Fruit fly (Drosophila melanogaster) ovary, adult (tissue): Measurements from ENCODE around the gene Pino.

Experiments used
- CG17801 ChIP-seq: fragments of 200-800 bp; optimal IDR thresholded peaks from 2 replicates; lab custom pipeline; 2019; ENCODE audit warnings: missing biosample characterization, mild to moderate bottlenecking, missing genetic modification characterization, moderate library complexity; ENCODE audit not compliant: partially characterized antibody

Pino gene

dm6 chr2L:1128932-1129887 is at the start of gene Pino, which contains the start of gene TBC1D23:
Gene Pino, minus strand, starts transcription at chr2L:1128953.
Gene TBC1D23, plus strand, starts transcription at chr2L:1129316.
- TF ChIP-seq CG17801: peak; percentile 67

DNA sequence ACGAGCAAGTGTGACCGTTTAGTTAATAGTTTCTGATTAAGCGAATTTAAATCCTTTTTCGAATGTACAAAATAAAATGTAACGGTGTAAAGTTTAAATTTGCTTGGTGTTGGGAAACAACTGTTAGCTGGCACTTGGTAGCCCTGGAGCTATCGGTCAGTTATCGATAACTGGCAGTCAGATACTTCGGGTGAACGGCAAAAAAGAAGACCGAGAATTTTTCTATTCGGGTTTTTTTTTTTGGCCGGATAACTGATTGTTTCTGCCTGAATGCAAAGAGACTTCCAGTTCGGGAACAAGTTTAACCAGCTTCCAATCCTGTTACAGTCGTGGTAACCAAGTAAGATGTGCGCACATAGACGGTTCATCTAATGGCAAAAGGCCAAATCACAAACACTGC is 48.8 kb upstream of the Pino start, which contains the start of gene CG4896:
TSS of gene CG4896 (plus strand) at position 169 of the 400 bp plus-strand sequence.
- peak; percentile 2 for TF ChIP-seq CG17801

DNA sequence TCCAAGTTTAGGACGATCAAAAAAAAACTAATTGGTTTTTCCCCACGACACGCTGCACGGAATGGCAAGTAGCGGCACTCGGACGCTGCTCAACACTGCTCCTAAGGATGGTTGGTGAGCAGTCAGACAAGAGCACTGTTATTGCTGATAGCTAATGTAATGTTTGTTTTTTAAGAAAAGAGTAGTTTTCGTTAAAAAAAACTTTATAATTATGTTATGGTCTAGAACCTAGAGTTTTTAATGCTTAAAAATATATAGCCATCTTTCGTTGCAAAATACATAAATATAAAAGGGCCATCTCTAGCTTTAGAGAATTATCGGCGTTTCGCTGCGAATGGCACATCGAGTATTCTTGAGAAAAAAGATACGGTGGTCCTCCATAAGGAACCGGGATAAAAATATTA is 44.0 kb upstream of the Pino start, which contains the start of the genes Charon and CG4887:
TSS of gene Charon (minus strand) at position 102 of the 404 bp plus-strand sequence.
TSS of gene CG4887 (plus strand) at position 306 of the 404 bp plus-strand sequence.
- TF ChIP-seq CG17801: peak; percentile 50

- peak; percentile 69 for TF ChIP-seq CG17801
These were observed 41.2 kb upstream of the Pino start, which contains the start of the genes CG31922 and Plap for dm6 chr2L:1169867-1170415. Gene CG31922, plus strand, starts transcription at chr2L:1170181. Gene Plap, minus strand, starts transcription at chr2L:1170365.

DNA sequence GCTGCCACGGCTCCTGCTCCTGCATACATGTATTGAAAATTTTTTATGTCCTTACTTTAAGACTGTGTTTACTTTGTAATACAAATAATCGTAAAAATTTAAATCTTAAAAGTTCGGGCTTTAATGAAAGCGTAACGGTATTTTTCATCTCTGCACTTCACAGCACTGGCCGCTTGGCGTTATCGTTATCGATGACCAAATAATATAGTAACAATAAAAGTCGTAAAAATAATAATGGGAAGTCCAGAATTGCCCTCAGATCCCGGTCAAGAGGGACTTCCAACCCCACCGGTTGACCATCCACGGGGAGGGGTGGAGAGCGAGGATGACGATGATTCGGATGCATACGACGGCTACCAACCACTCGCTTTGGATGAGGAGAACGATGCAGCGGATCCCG is 37.6 kb upstream of the Pino start, which contains the start of gene CG14341:
TSS of gene CG14341 (plus strand) at position 181 of the 400 bp plus-strand sequence.
- no peak for TF ChIP-seq CG17801

DNA sequence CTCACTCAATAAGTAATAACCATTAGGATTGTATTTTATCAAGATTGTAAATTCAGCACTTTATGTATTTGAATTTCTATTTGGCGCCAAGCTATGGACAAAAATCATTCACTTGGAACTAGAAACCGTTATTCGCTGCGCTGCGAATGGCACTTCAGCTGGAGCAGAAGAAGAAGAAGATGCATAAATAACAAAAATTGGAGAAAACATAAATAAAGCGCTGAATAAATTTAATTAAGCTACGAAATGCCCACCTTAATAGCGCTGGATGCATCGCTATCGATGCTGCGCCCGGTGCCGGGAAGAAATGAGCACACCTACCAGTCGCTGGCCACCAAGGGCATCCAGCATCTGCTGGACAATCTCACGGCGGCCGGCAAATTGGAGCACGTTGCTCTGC is 35.5 kb upstream of the Pino start, which contains the start of gene IntS14:
TSS of gene IntS14 (plus strand) at position 150 of the 400 bp plus-strand sequence.
- TF ChIP-seq CG17801: peak; percentile 2

DNA sequence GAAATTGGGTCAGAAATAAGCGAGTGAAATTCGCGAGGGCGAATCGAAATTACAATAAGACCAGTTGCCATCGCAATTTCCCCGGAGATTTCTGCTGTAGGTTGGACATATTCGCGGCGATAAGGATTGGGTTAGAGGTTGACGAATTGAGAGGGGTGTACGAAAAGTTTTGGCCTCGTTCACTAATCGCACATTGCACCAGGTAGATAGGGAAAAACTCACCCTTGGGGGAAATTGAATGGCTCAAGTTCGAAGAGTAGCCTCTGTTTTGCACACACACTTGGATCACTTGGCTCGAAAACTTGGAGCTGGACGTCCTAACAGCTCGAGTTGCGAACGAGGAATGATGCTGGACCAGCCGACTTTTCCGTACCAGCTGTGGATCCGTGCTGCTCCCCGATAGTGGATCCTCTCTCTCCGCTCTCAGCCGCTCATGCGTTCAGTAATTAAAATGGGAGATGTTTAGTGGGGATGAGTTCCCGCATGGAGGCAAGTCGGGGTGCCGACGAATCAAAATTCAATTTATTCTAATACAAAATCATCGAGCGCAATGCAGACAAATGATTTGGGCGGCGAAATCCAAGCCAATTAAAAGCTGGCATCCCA is 34.9 kb upstream of the Pino start, which contains the start of gene CG5080:
TSS of gene CG5080 (minus strand) at position 349 of the 606 bp plus-strand sequence.
- TF ChIP-seq CG17801: no peak

dm6 chr2L:1158519-1159319 is 30.0 kb upstream of the Pino start, which contains the start of gene Tango14:
Gene Tango14, plus strand, starts transcription at chr2L:1158661.
- no peak for TF ChIP-seq CG17801

DNA sequence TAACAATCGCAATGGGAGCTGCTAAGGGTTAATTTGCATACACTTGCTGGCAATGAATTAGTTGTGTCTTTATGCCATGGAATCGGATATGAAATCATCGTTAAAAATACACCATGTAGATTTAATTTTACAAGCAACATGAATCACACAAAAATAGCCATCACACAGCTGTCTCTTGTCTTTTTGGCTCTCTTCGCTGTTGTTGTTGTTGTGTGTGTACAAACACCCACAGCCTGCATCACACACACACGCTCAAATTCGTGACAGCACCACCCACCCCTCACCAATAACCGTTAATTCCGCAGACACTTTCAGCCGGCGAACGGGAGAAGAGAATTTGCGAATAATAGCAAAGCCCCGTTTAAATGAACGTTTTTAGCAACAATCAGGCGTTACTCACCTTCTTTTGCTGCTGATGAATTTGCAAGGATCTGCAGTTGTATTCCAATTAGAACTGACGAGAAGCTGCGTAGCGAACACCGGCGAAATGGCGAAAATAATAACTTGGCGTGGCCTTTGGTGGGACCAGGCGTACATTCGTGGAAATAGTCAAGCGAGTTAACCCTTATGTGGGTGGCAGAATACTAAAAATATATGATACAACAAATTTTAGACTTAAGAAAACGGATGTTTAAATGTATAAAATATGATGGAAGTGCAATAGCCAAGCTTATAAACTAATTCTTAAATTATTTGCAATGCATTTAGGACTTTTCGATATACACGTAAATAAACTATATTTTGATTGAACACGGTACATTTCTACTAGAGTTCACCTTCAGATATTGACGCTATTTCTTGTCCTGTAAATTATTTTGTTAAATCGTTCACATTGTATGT is 29.1 kb upstream of the Pino start, which contains the start of gene capt:
TSS of gene capt (minus strand) at position 584 of the 840 bp plus-strand sequence.
- no peak for TF ChIP-seq CG17801

DNA sequence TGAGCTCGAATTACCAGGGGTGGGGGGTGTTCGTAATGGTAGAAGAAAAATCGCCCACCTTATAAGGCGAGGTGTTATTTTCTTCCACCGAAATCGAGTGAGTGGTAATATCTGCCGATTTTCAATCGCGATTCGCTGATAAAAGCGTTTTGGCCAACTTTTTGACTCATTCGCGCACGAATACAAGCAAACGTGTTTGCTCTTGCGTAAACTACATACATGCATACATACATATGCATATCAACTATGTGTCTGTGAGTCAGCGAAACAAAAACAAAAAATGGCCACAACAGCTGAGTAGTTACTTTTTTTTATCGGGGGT is 28.6 kb upstream of the Pino start:
- no peak for TF ChIP-seq CG17801

DNA sequence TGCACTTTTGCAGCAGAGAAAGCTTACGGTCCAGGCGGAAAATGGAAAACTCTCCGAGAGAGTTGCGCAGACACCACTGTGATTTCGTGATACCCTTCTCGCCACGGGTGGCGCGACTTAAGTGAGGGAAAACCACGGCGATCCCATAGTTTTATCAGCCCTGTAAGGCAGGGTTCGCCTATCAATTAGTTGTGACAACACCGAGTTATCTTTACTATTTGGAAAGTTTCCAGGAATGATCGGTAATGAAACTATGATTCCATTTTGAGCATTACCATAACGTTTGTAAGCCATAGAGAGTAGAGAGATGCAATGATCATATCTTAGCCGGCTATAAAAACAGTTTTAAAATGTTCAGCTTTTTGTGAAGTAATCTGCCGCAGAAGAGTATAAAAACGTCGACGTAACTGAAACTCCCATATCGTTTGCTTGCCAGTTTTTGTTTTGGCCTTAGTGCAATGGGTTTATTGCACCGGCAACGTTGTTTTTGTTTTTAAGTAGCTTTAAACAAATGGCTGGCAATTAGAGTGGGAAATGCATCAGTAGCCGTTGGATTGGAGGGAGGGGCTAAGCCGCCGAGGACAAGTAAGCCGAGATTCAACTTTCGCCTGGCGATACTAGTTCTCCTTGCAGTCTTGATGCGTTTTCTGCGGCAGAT is 28.0 kb upstream of the Pino start:
- TF ChIP-seq CG17801: no peak

dm6 chr2L:1152693-1153092 is 23.9 kb upstream of the Pino start:
- TF ChIP-seq CG17801: no peak

- TF ChIP-seq CG17801: peak; percentile 62
These were observed 21.8 kb upstream of the Pino start, which contains the start of the genes Tfb4 and Vps29 for dm6 chr2L:1150554-1150953. Gene Tfb4, minus strand, starts transcription at chr2L:1150677. Gene Vps29, plus strand, starts transcription at chr2L:1150766.

DNA sequence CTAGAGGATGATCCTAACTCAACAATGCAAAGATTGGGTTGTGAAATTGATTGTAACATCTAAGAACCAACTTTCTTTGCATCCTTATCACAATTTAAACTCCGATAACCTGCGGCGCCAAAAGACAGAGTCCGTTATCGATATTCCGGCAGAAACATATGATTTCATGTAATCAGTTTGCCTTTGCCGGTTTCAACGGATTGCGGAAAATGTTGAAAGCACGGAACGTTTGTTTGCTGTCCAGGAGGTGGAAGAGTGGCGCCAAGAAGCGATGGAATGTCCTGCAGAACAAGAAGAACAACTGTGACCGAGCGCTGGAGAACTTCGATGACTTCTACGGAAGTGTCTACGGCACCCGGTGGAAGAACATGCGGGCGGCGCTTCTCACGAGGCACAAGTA is 18.9 kb upstream of the Pino start:
- TF ChIP-seq CG17801: no peak
